Worm (Caenorhabditis elegans) whole organism, early embryonic: ENCODE data around the gene atg-10.

ENCODE experiments used
- B0310.2 ChIP-seq: sonication (generic microtip); optimal IDR thresholded peaks from 2 replicates; lab custom pipeline; 2016; ENCODE audit warnings: mild to moderate bottlenecking, missing genetic modification characterization, missing compliant biosample characterization
- F13C5.2 ChIP-seq: sonication (generic microtip); optimal IDR thresholded peaks from 2 replicates; lab custom pipeline; 2017; ENCODE audit warnings: mild to moderate bottlenecking, missing genetic modification characterization, inconsistent platforms, missing compliant biosample characterization
- aly-1 ChIP-seq: sonication (generic microtip); optimal IDR thresholded peaks from 2 replicates; lab custom pipeline; 2016; ENCODE audit warnings: missing genetic modification characterization, missing compliant biosample characterization
- ama-1 ChIP-seq: fragments of 150-350 bp; optimal IDR thresholded peaks from 2 replicates; lab custom pipeline; 2014
- ceh-36 ChIP-seq: sonication (generic microtip); optimal IDR thresholded peaks from 2 replicates; lab custom pipeline; 2016; ENCODE audit warnings: missing genetic modification characterization, inconsistent platforms, missing compliant biosample characterization
- ets-7 ChIP-seq: sonication (generic microtip); optimal IDR thresholded peaks from 2 replicates; lab custom pipeline; 2016; ENCODE audit warnings: missing genotype, missing genetic modification characterization, missing compliant biosample characterization
- flt-1 ChIP-seq: fragments of 200-800 bp; sonication (Bioruptor generic); IDR thresholded peaks from 2 replicates; pipeline ENCODE4 v1.3.6; 2022; ENCODE audit warnings: missing genetic modification characterization, missing compliant biosample characterization
- hmg-4 ChIP-seq: fragments of 200-800 bp; sonication (Bioruptor generic); optimal IDR thresholded peaks from 2 replicates; lab custom pipeline; 2018; ENCODE audit warnings: mild to moderate bottlenecking, missing genetic modification characterization, missing compliant biosample characterization
- hnd-1 ChIP-seq: sonication (generic microtip); optimal IDR thresholded peaks from 2 replicates; lab custom pipeline; 2016; ENCODE audit warnings: missing genetic modification characterization, missing compliant biosample characterization
- sea-1 ChIP-seq: fragments of 200-800 bp; sonication (Bioruptor generic); conservative IDR thresholded peaks from 2 replicates; pipeline ENCODE4 v1.3.6; 2022; ENCODE audit warnings: missing genetic modification characterization, missing compliant biosample characterization
- tbx-11 ChIP-seq: fragments of 200-800 bp; sonication (Bioruptor generic); IDR thresholded peaks from 2 replicates; pipeline ENCODE4 v1.3.6; 2022; ENCODE audit warnings: missing genetic modification characterization, missing compliant biosample characterization
- tra-4 ChIP-seq: sonication (generic microtip); optimal IDR thresholded peaks from 2 replicates; lab custom pipeline; 2017; ENCODE audit warnings: missing genetic modification characterization, missing compliant biosample characterization

- no peak for TF ChIP-seq sea-1 (GFP tag; lab: Robert Waterston, UW)
- no peak for TF ChIP-seq flt-1 (GFP tag; lab: Robert Waterston, UW)
- TF ChIP-seq B0310.2 (tag; lab: Kevin White, UChicago) = no peak
- no peak for TF ChIP-seq ets-7
- no peak for TF ChIP-seq ama-1 (lab: Kevin White, UChicago)
- TF ChIP-seq aly-1 (tag; lab: Kevin White, UChicago) = no peak
- no peak for TF ChIP-seq hmg-4 (GFP tag; lab: Kevin White, UChicago)
- TF ChIP-seq ceh-36 = no peak
- no peak for TF ChIP-seq tra-4 (tag; lab: Kevin White, UChicago)
- no peak for TF ChIP-seq F13C5.2 (tag; lab: Kevin White, UChicago)
- TF ChIP-seq tbx-11 (GFP tag; lab: Robert Waterston, UW) = no peak
- no peak for TF ChIP-seq hnd-1 (tag; lab: Kevin White, UChicago)
These were observed 17.8 kb upstream of the atg-10 start, which contains the start of gene D2085.7 for ce11 chrII:8641131-8641530.
